Fruit fly (Drosophila melanogaster) whole organism, embryonic: Measurements from ENCODE around the gene CG12301.
A peak's percentile ranks its signal among the peaks of the same experiment; 100 is the strongest.

Source experiments
- Bdp1 ChIP-seq: fragments of 200-800 bp; sonication (Bioruptor generic); optimal IDR thresholded peaks from 3 replicates; lab custom pipeline; 2016; ENCODE audit warnings: missing biosample characterization, missing genetic modification characterization
- CG10366 ChIP-seq: fragments of 200-800 bp; sonication (Bioruptor generic); IDR thresholded peaks from 2 replicates; pipeline ENCODE4 v1.3.6; 2022; ENCODE audit warnings: missing biosample characterization, missing genetic modification characterization
- CG1233 ChIP-seq: fragments of 200-800 bp; sonication (Bioruptor generic); optimal IDR thresholded peaks from 4 replicates; lab custom pipeline; 2018; ENCODE audit warnings: missing biosample characterization, mild to moderate bottlenecking, missing genetic modification characterization
- CG31388 ChIP-seq: fragments of 200-800 bp; sonication (Bioruptor generic); optimal IDR thresholded peaks from 2 replicates; lab custom pipeline; 2016; ENCODE audit warnings: missing biosample characterization, missing genetic modification characterization
- CG34376 ChIP-seq: fragments of 200-800 bp; sonication (Bioruptor generic); optimal IDR thresholded peaks from 2 replicates; lab custom pipeline; 2018; ENCODE audit warnings: missing biosample characterization, mild to moderate bottlenecking, missing genetic modification characterization
- CG3726 ChIP-seq: fragments of 200-800 bp; sonication (Bioruptor generic); IDR thresholded peaks from 3 replicates; pipeline ENCODE4, ENCODE4 v1.3.6; 2022; ENCODE audit warnings: missing biosample characterization, missing genetic modification characterization
- CG43689 ChIP-seq: fragments of 200-800 bp; sonication (Bioruptor generic); IDR thresholded peaks from 2 replicates; pipeline ENCODE4 v1.3.6; 2022; ENCODE audit warnings: missing biosample characterization, missing genetic modification characterization
- CG4730 ChIP-seq: fragments of 200-800 bp; sonication (Bioruptor generic); IDR thresholded peaks from 2 replicates; pipeline ENCODE4 v1.3.6; 2022; ENCODE audit warnings: missing biosample characterization, missing genetic modification characterization
- CG4820 ChIP-seq: fragments of 200-800 bp; sonication (Bioruptor generic); optimal IDR thresholded peaks from 3 replicates; lab custom pipeline; 2016; ENCODE audit warnings: missing biosample characterization, missing genetic modification characterization
- CG4854 ChIP-seq: fragments of 200-800 bp; sonication (Bioruptor generic); optimal IDR thresholded peaks from 2 replicates; lab custom pipeline; 2016; ENCODE audit warnings: missing biosample characterization, missing genetic modification characterization, inconsistent platforms
- CG5245 ChIP-seq: fragments of 200-800 bp; sonication (Bioruptor generic); optimal IDR thresholded peaks from 3 replicates; lab custom pipeline; 2016; ENCODE audit warnings: missing biosample characterization, missing genetic modification characterization
- CG6254 ChIP-seq: fragments of 200-800 bp; sonication (Bioruptor generic); optimal IDR thresholded peaks from 3 replicates; lab custom pipeline; 2017; ENCODE audit warnings: mild to moderate bottlenecking, missing biosample characterization, missing genetic modification reagents, missing genetic modification characterization
- CG6813 ChIP-seq: fragments of 200-800 bp; sonication (Bioruptor generic); optimal IDR thresholded peaks from 2 replicates; lab custom pipeline; 2017; ENCODE audit warnings: missing biosample characterization, missing genetic modification characterization, mild to moderate bottlenecking, moderate library complexity, missing genetic modification reagents
- CG7745 ChIP-seq: fragments of 200-800 bp; sonication (Bioruptor generic); optimal IDR thresholded peaks from 2 replicates; lab custom pipeline; 2018; ENCODE audit warnings: missing biosample characterization, mild to moderate bottlenecking, missing genetic modification characterization, moderate library complexity
- D19A ChIP-seq: fragments of 200-800 bp; optimal IDR thresholded peaks from 3 replicates; lab custom pipeline; 2019; ENCODE audit warnings: missing biosample characterization, mild to moderate bottlenecking, missing genetic modification characterization, moderate library complexity
- Deaf1 ChIP-seq: fragments of 200-800 bp; optimal IDR thresholded peaks from 3 replicates; lab custom pipeline; 2019; ENCODE audit warnings: missing biosample characterization, mild to moderate bottlenecking, missing genetic modification characterization, moderate library complexity
- Dip2 ChIP-seq: fragments of 200-800 bp; sonication (Bioruptor generic); IDR thresholded peaks from 2 replicates; pipeline ENCODE4 v1.3.6; 2022; ENCODE audit warnings: missing biosample characterization, missing genetic modification characterization
- Dip3 ChIP-seq: fragments of 200-800 bp; sonication (Bioruptor generic); optimal IDR thresholded peaks from 3 replicates; lab custom pipeline; 2016; ENCODE audit warnings: missing biosample characterization, missing genetic modification characterization
- Eip74EF ChIP-seq, 2 experiments: fragments of 200-800 bp in 1 of 2; fragments of >200 bp in 1 of 2; sonication (Bioruptor generic) in 1 of 2; optimal IDR thresholded peaks; 2 replicates each; lab custom pipeline; 2017 to 2019; ENCODE audit warnings: missing biosample characterization in 2 of 2, missing genetic modification characterization in 2 of 2, mild to moderate bottlenecking in 1 of 2, moderate library complexity in 1 of 2
- HLH4C ChIP-seq: fragments of 200-800 bp; sonication (Bioruptor generic); IDR thresholded peaks from 3 replicates; pipeline ENCODE4 v1.3.6; 2022; ENCODE audit warnings: missing biosample characterization, missing genetic modification characterization; ENCODE audit not compliant: partially characterized antibody
- Hr39 ChIP-seq: fragments of >200 bp; optimal IDR thresholded peaks from 2 replicates; lab custom pipeline; 2017
- NC2α ChIP-seq: fragments of 200-800 bp; sonication (Bioruptor generic); optimal IDR thresholded peaks from 2 replicates; lab custom pipeline; 2016; ENCODE audit warnings: missing biosample characterization, missing genetic modification characterization
- NC2β ChIP-seq: fragments of 200-800 bp; sonication (Bioruptor generic); optimal IDR thresholded peaks from 2 replicates; lab custom pipeline; 2016; ENCODE audit warnings: missing biosample characterization, missing genetic modification characterization
- Poxn ChIP-seq: fragments of 200-800 bp; sonication (Bioruptor generic); IDR thresholded peaks from 2 replicates; pipeline ENCODE4 v1.3.6; 2022; ENCODE audit warnings: missing biosample characterization, missing genetic modification characterization
- Rfx ChIP-seq: fragments of 200-800 bp; sonication (Bioruptor generic); IDR thresholded peaks from 2 replicates; pipeline ENCODE4 v1.3.6; 2022; ENCODE audit warnings: missing biosample characterization, missing genetic modification characterization
- Sox100B ChIP-seq: fragments of 200-800 bp; sonication (Bioruptor generic); optimal IDR thresholded peaks from 3 replicates; lab custom pipeline; 2018; ENCODE audit warnings: missing biosample characterization, mild to moderate bottlenecking, missing genetic modification characterization
- Trl ChIP-seq, 3 experiments: fragments of >200 bp in 2 of 3; fragments of 200-800 bp in 1 of 3; sonication (Bioruptor generic) in 1 of 3; optimal IDR thresholded peaks; 2 replicates in 1 of 3; 3 replicates in 2 of 3; lab custom pipeline; 2016 to 2017; ENCODE audit warnings: missing biosample characterization in 1 of 3, missing genetic modification characterization in 1 of 3
- Xbp1 ChIP-seq: fragments of 200-800 bp; sonication (Bioruptor generic); optimal IDR thresholded peaks from 3 replicates; lab custom pipeline; 2016; ENCODE audit warnings: missing biosample characterization, mild to moderate bottlenecking, missing genetic modification characterization
- amos ChIP-seq: fragments of 200-800 bp; sonication (Bioruptor generic); IDR thresholded peaks from 2 replicates; pipeline ENCODE4 v1.3.6; 2022; ENCODE audit warnings: missing biosample characterization, missing genetic modification characterization; ENCODE audit not compliant: partially characterized antibody
- bigmax ChIP-seq: fragments of 200-800 bp; sonication (Bioruptor generic); optimal IDR thresholded peaks from 2 replicates; lab custom pipeline; 2018; ENCODE audit warnings: missing biosample characterization, mild to moderate bottlenecking, missing genetic modification characterization
- cad ChIP-seq: fragments of >200 bp; optimal IDR thresholded peaks from 2 replicates; lab custom pipeline; 2017; ENCODE audit warnings: missing biosample characterization, missing genetic modification characterization
- crc ChIP-seq: fragments of 200-800 bp; sonication (Bioruptor generic); optimal IDR thresholded peaks from 2 replicates; lab custom pipeline; 2016; ENCODE audit warnings: missing biosample characterization, missing genetic modification characterization
- ewg ChIP-seq: fragments of 200-800 bp; sonication (Bioruptor generic); optimal IDR thresholded peaks from 3 replicates; lab custom pipeline; 2017; ENCODE audit warnings: mild to moderate bottlenecking, missing biosample characterization, missing genetic modification reagents, missing genetic modification characterization
- lab ChIP-seq: fragments of 200-800 bp; sonication (Bioruptor generic); optimal IDR thresholded peaks from 3 replicates; lab custom pipeline; 2017; ENCODE audit warnings: missing biosample characterization, missing genetic modification characterization, mild to moderate bottlenecking, moderate library complexity, missing genetic modification reagents
- lbe ChIP-seq: fragments of 200-800 bp; sonication (Bioruptor generic); optimal IDR thresholded peaks from 2 replicates; lab custom pipeline; 2016; ENCODE audit warnings: missing biosample characterization, mild to moderate bottlenecking, missing genetic modification characterization
- mld ChIP-seq: fragments of 200-800 bp; sonication (Bioruptor generic); IDR thresholded peaks from 3 replicates; pipeline ENCODE4 v1.3.6; 2022; ENCODE audit warnings: missing biosample characterization, missing genetic modification characterization; ENCODE audit not compliant: partially characterized antibody
- oc ChIP-seq: fragments of 200-800 bp; sonication (Bioruptor generic); optimal IDR thresholded peaks from 2 replicates; lab custom pipeline; 2018; ENCODE audit warnings: missing biosample characterization, mild to moderate bottlenecking, missing genetic modification characterization, moderate library complexity
- org-1 ChIP-seq: fragments of 200-800 bp; sonication (Bioruptor generic); optimal IDR thresholded peaks from 2 replicates; lab custom pipeline; 2017; ENCODE audit warnings: missing biosample characterization, missing genetic modification characterization
- pfk ChIP-seq: fragments of 200-800 bp; sonication (Bioruptor generic); optimal IDR thresholded peaks from 2 replicates; lab custom pipeline; 2018; ENCODE audit warnings: missing biosample characterization, mild to moderate bottlenecking, missing genetic modification characterization, moderate library complexity
- sc ChIP-seq, 3 experiments: fragments of >200 bp in 2 of 3; fragments of 200-800 bp in 1 of 3; sonication (Bioruptor generic) in 1 of 3; optimal IDR thresholded peaks; 2 replicates in 2 of 3; 3 replicates in 1 of 3; lab custom pipeline; 2017; ENCODE audit warnings: mild to moderate bottlenecking in 1 of 3, missing biosample characterization in 1 of 3, missing genetic modification characterization in 1 of 3, missing genetic modification reagents in 1 of 3
- scrt ChIP-seq: fragments of 200-800 bp; sonication (Bioruptor generic); optimal IDR thresholded peaks from 2 replicates; lab custom pipeline; 2018; ENCODE audit warnings: missing biosample characterization, mild to moderate bottlenecking, missing genetic modification characterization, moderate library complexity
- sens-2 ChIP-seq: fragments of 200-800 bp; sonication (Bioruptor generic); IDR thresholded peaks from 2 replicates; pipeline ENCODE4 v1.3.6; 2022; ENCODE audit warnings: missing biosample characterization, missing genetic modification characterization
- ssp ChIP-seq: fragments of 200-800 bp; sonication (Bioruptor generic); IDR thresholded peaks from 2 replicates; pipeline ENCODE4 v1.3.6; 2022; ENCODE audit warnings: missing biosample characterization, missing genetic modification characterization
- tgo ChIP-seq: fragments of 200-800 bp; sonication (Bioruptor generic); IDR thresholded peaks from 3 replicates; pipeline ENCODE4 v1.3.6; 2022; ENCODE audit warnings: missing biosample characterization, missing genetic modification characterization
- tll ChIP-seq, 2 experiments: fragments of 200-800 bp in 1 of 2; fragments of >200 bp in 1 of 2; sonication (Bioruptor generic) in 1 of 2; optimal IDR thresholded peaks; 2 replicates each; lab custom pipeline; 2017 to 2019; ENCODE audit warnings: missing biosample characterization in 2 of 2, missing genetic modification characterization in 2 of 2, mild to moderate bottlenecking in 1 of 2, moderate library complexity in 1 of 2
- tup ChIP-seq: fragments of 200-800 bp; sonication (Bioruptor generic); optimal IDR thresholded peaks from 2 replicates; lab custom pipeline; 2016; ENCODE audit warnings: missing biosample characterization, mild to moderate bottlenecking, missing genetic modification characterization, moderate library complexity
- vfl ChIP-seq: fragments of 200-800 bp; sonication (Bioruptor generic); optimal IDR thresholded peaks from 2 replicates; lab custom pipeline; 2016; ENCODE audit warnings: missing biosample characterization, missing genetic modification characterization
- z ChIP-seq: fragments of 200-800 bp; sonication (Bioruptor generic); IDR thresholded peaks from 3 replicates; pipeline ENCODE4 v1.3.6; 2022; ENCODE audit warnings: missing biosample characterization, missing genetic modification characterization

CG12301 gene

dm6 chr3L:15590803-15591597, 10.4 kb downstream of the CG12301 start (continued):
- TF ChIP-seq bigmax (GFP tag; lab: Kevin White, UChicago) (no peak), HLH4C (GFP tag; lab: Robert Waterston, UW) (no peak), CG7745 (tag; lab: Kevin White, UChicago) (no peak), pfk (GFP tag; lab: Kevin White, UChicago) (no peak), Eip74EF (GFP tag; optimal IDR thresholded peaks at IDR 0.05; lab: Kevin White, UChicago) (no peak), CG4820 (no peak), mld (GFP tag; lab: Robert Waterston, UW) (no peak), crc (GFP tag; lab: Kevin White, UChicago) (peak; percentile 5), NC2α (GFP tag; lab: Kevin White, UChicago) (no peak), CG4730 (GFP tag; lab: Robert Waterston, UW) (no peak), Trl (optimal IDR thresholded peaks at IDR 0.05; lab: Kevin White, UChicago) (no peak), Trl (GFP tag; optimal IDR thresholded peaks at IDR 0.05; lab: Kevin White, UChicago) (no peak), CG6254 (no peak), D19A (tag; lab: Kevin White, UChicago) (no peak), CG4854 (GFP tag; lab: Kevin White, UChicago) (no peak), CG34376 (no peak), ssp (GFP tag; lab: Robert Waterston, UW) (no peak), CG10366 (no peak), CG1233 (GFP tag; lab: Kevin White, UChicago) (peak; percentile 8), ewg (no peak), Xbp1 (GFP tag; lab: Kevin White, UChicago) (no peak), org-1 (GFP tag; lab: Kevin White, UChicago) (no peak), scrt (GFP tag; lab: Kevin White, UChicago) (peak; percentile 26), Dip3 (GFP tag; lab: Kevin White, UChicago) (no peak), NC2β (GFP tag; lab: Kevin White, UChicago) (no peak), tgo (GFP tag; lab: Robert Waterston, UW) (no peak; the same call in 2 of the 3 replicates), CG31388 (GFP tag; lab: Kevin White, UChicago) (no peak), lab (peak; percentile 50), Dip2 (GFP tag; lab: Robert Waterston, UW) (no peak), Bdp1 (no peak), amos (GFP tag; lab: Robert Waterston, UW) (no peak), lbe (no peak), z (GFP tag; lab: Robert Waterston, UW) (0 out of 3 replicates have a peak, but pooled peaks have one; percentile 5), CG43689 (GFP tag; lab: Robert Waterston, UW) (no peak), CG6813 (GFP tag; lab: Kevin White, UChicago) (peak; percentile 46), Sox100B (GFP tag; lab: Kevin White, UChicago) (peak; percentile 30), tll (GFP tag; optimal IDR thresholded peaks at IDR 0.05; lab: Kevin White, UChicago) (no peak), cad (no peak), Rfx (GFP tag; lab: Robert Waterston, UW) (peak; percentile 49), sc (optimal IDR thresholded peaks at IDR 0.05; lab: Kevin White, UChicago) (no peak), sc (GFP tag; optimal IDR thresholded peaks at IDR 0.05; lab: Kevin White, UChicago) (no peak), oc (tag; lab: Kevin White, UChicago) (no peak), Deaf1 (tag; lab: Kevin White, UChicago) (no peak), CG3726 (no peak), sens-2 (0 out of 2 replicates have a peak, but pooled peaks have one; percentile 15), Hr39 (lab: Kevin White, UChicago) (no peak), CG5245 (no peak), vfl (GFP tag; lab: Kevin White, UChicago) (no peak), Poxn (no peak), tup (GFP tag; lab: Kevin White, UChicago) (no peak)
